Worm (Caenorhabditis elegans) whole organism, L2 larva: ENCODE measurements around the gene W06D12.6.

Source experiments
- nhr-21 ChIP-seq: fragments of 150-350 bp; optimal IDR thresholded peaks from 2 replicates; lab custom pipeline; 2014; ENCODE audit warnings: missing biosample characterization, missing genetic modification characterization
- nhr-23 ChIP-seq: fragments of 150-350 bp; optimal IDR thresholded peaks from 2 replicates; lab custom pipeline; 2014; ENCODE audit warnings: missing biosample characterization, missing genetic modification reagents, missing genetic modification characterization
- nhr-25 ChIP-seq: fragments of 150-350 bp; sonication (generic microtip); optimal IDR thresholded peaks from 3 replicates; lab custom pipeline; 2014; ENCODE audit warnings: missing biosample characterization, missing genetic modification characterization
- sma-9 ChIP-seq, 2 experiments: fragments of 150-350 bp in 1 of 2; sonication (generic microtip) in 1 of 2; optimal IDR thresholded peaks; 2 replicates each; lab custom pipeline; 2014 to 2016; ENCODE audit warnings: missing genetic modification characterization in 2 of 2, mild to moderate bottlenecking in 1 of 2, missing biosample characterization in 1 of 2, missing compliant biosample characterization in 1 of 2, missing genetic modification reagents in 1 of 2, moderate library complexity in 1 of 2

- TF ChIP-seq nhr-21 (tag; lab: Kevin White, UChicago) (no peak), sma-9 (GFP tag; optimal IDR thresholded peaks at IDR 0.05; lab: Kevin White, UChicago) (no peak), sma-9 (tag; optimal IDR thresholded peaks at IDR 0.05; lab: Kevin White, UChicago) (no peak), nhr-25 (tag; lab: Kevin White, UChicago) (no peak), nhr-23 (no peak)
These were observed 26.6 kb downstream of the W06D12.6 start, which contains the start of gene twk-42 for ce11 chrV:17732516-17732915.
